Worm (Caenorhabditis elegans) whole organism, L1 larva: Measurements from ENCODE around the gene sre-7.

Experiments
- ama-1 ChIP-seq: fragments of 150-350 bp; optimal IDR thresholded peaks from 2 replicates; lab custom pipeline; 2014
- egl-27 ChIP-seq, 2 experiments: fragments of 150-350 bp in 1 of 2; sonication (generic microtip); optimal IDR thresholded peaks; 3 replicates each; lab custom pipeline; 2017 to 2018; ENCODE audit warnings: missing biosample characterization in 2 of 2, missing genetic modification characterization in 2 of 2, missing genetic modification reagents in 2 of 2
- lsy-2 ChIP-seq, 2 experiments: fragments of 150-350 bp; optimal IDR thresholded peaks; 2 replicates each; lab custom pipeline; 2014; ENCODE audit warnings: missing biosample characterization in 2 of 2, missing genetic modification characterization in 2 of 2
- nhr-237 ChIP-seq: fragments of 150-350 bp; optimal IDR thresholded peaks from 2 replicates; lab custom pipeline; 2014; ENCODE audit warnings: missing biosample characterization, missing genetic modification characterization
- nhr-77 ChIP-seq: fragments of 150-350 bp; optimal IDR thresholded peaks from 2 replicates; lab custom pipeline; 2014; ENCODE audit warnings: missing biosample characterization, missing genetic modification characterization

- TF ChIP-seq egl-27 (tag; optimal IDR thresholded peaks at IDR 0.05; lab: Kevin White, UChicago), result no peak
- no peak for TF ChIP-seq ama-1 (lab: Kevin White, UChicago)
- no peak for TF ChIP-seq lsy-2 (tag; optimal IDR thresholded peaks at IDR 0.05; lab: Kevin White, UChicago)
- TF ChIP-seq nhr-77 (tag; lab: Kevin White, UChicago), result no peak
- TF ChIP-seq nhr-237, result no peak
These were observed 39.2 kb downstream of the sre-7 start, which contains the start of gene F40G12.10 for ce11 chrV:14283241-14283640.
